Fruit fly (Drosophila melanogaster): ENCODE results near the gene tkv.

- TF ChIP-seq CG8478 (optimal IDR thresholded peaks at IDR 0.05) (no peak), usp (GFP tag; optimal IDR thresholded peaks at IDR 0.05) (no peak), psq (optimal IDR thresholded peaks at IDR 0.05) (no peak), EcR (GFP tag; optimal IDR thresholded peaks at IDR 0.05) (no peak), pan (optimal IDR thresholded peaks at IDR 0.05) (no peak), Dll (optimal IDR thresholded peaks at IDR 0.05) (no peak)
Measured at dm6 chr2L:5234714-5235298, 36.4 kb downstream of the tkv start.
